Fruit fly (Drosophila melanogaster): ENCODE measurements around the gene Aven.

The Aven gene

DNA sequence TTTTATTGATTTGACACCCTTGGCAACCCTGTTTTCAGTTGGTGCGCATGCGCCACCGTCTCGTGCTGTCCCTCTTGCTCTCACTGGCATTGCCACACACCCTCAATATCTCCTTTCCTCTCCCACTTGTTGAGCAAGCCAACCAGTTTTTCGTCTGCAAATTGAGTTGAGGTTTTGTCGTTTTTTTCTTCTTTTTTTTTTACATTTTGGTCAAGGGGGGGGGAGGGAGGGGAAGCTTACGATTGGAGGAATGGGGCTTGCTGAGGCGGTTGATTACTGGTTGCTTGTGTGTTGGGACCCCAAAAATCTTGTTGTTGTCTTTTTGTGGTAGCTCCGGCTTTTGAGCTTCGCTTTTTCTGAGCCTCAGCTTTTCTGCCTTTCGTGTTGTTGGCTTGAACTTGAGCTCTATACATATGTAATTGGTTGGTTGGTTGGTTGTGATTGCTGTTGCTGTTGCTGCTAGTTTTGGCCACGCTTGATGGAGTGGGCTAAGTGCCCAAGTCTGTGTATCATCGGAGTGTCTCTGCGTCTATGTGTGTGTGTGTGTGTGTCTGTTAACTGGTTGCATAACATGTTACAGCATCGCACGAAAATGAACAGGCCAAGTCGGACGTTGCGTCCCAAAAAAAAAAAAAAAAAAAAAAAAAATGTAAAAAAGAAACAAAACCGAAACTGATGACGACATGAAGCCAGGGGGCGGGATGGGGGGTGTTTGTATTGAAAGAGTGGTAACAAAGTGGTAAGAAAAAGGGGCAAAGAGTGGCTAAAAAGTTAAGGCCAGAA, 47.3 kb upstream of the Aven start (continued):
- TF ChIP-seq CG1832 (GFP tag; optimal IDR thresholded peaks at IDR 0.05), result peak; percentile 70
- peak; percentile 22; the same call in 1 of the 2 replicates for TF ChIP-seq onecut (GFP tag; IDR thresholded peaks at IDR 0.05)
- no peak for TF ChIP-seq phol (tag; optimal IDR thresholded peaks at IDR 0.05)
- TF ChIP-seq chm (GFP tag; IDR thresholded peaks at IDR 0.05), result no peak
- TF ChIP-seq CG12104 (GFP tag; optimal IDR thresholded peaks at IDR 0.05), result no peak
- TF ChIP-seq CHES-1-like (GFP tag; optimal IDR thresholded peaks at IDR 0.05), result no peak
- no peak for TF ChIP-seq HLHmδ (GFP tag; optimal IDR thresholded peaks at IDR 0.05)
- TF ChIP-seq Dad (GFP tag; optimal IDR thresholded peaks at IDR 0.05), result no peak
- no peak for TF ChIP-seq disco-r (GFP tag; optimal IDR thresholded peaks at IDR 0.05)
- no peak for TF ChIP-seq grau (tag; optimal IDR thresholded peaks at IDR 0.05)
- TF ChIP-seq da (GFP tag; optimal IDR thresholded peaks at IDR 0.05), result no peak
- no peak for TF ChIP-seq gce (GFP tag; IDR thresholded peaks at IDR 0.05)
- no peak for TF ChIP-seq cad (GFP tag; optimal IDR thresholded peaks at IDR 0.05)
- no peak for TF ChIP-seq tgo (GFP tag; IDR thresholded peaks at IDR 0.05)
- TF ChIP-seq Nf-YC (tag; optimal IDR thresholded peaks at IDR 0.05), result peak; percentile 69
- TF ChIP-seq zfh2 (GFP tag; optimal IDR thresholded peaks at IDR 0.05), result no peak
- no peak for TF ChIP-seq fd64A (GFP tag; optimal IDR thresholded peaks at IDR 0.05)
- no peak for TF ChIP-seq CG8765 (GFP tag; IDR thresholded peaks at IDR 0.05)
- peak; percentile 15 for TF ChIP-seq sd (tag; optimal IDR thresholded peaks at IDR 0.05)
- TF ChIP-seq MBD-R2 (GFP tag; IDR thresholded peaks at IDR 0.05), result no peak
- no peak for TF ChIP-seq crp (GFP tag; optimal IDR thresholded peaks at IDR 0.05)
- TF ChIP-seq Dip3 (GFP tag; optimal IDR thresholded peaks at IDR 0.05), result no peak
- TF ChIP-seq CG9215 (GFP tag; IDR thresholded peaks at IDR 0.05), result no peak
- TF ChIP-seq Dfd (GFP tag; optimal IDR thresholded peaks at IDR 0.05), result no peak
- TF ChIP-seq lmd (GFP tag; IDR thresholded peaks at IDR 0.05), result no peak
- no peak for TF ChIP-seq CG16779 (GFP tag; IDR thresholded peaks at IDR 0.05)
- TF ChIP-seq CG10147 (GFP tag; optimal IDR thresholded peaks at IDR 0.05), result no peak
- no peak for TF ChIP-seq CG3163 (GFP tag; optimal IDR thresholded peaks at IDR 0.05)
- peak; percentile 63 for TF ChIP-seq cg (GFP tag; optimal IDR thresholded peaks at IDR 0.05)
- peak; percentile 99 for TF ChIP-seq sqz (GFP tag; optimal IDR thresholded peaks at IDR 0.05)
- TF ChIP-seq Asciz (GFP tag; optimal IDR thresholded peaks at IDR 0.05), result no peak
- no peak for TF ChIP-seq HmgD (GFP tag; optimal IDR thresholded peaks at IDR 0.05)
- TF ChIP-seq Nf-YA (GFP tag; IDR thresholded peaks at IDR 0.05), result no peak
- TF ChIP-seq C15 (GFP tag; IDR thresholded peaks at IDR 0.05), result no peak
- no peak for TF ChIP-seq Scr (GFP tag; IDR thresholded peaks at IDR 0.05; ENCODE audit: partially characterized antibody)
- TF ChIP-seq cato (GFP tag; optimal IDR thresholded peaks at IDR 0.05; ENCODE audit: borderline replicate concordance), result no peak
- TF ChIP-seq oc (tag; optimal IDR thresholded peaks at IDR 0.05), result peak; percentile 62
- TF ChIP-seq bab2 (GFP tag; optimal IDR thresholded peaks at IDR 0.05), result no peak
- TF ChIP-seq CG16813 (GFP tag; IDR thresholded peaks at IDR 0.05; ENCODE audit: partially characterized antibody), result no peak
- TF ChIP-seq CG10274 (GFP tag; optimal IDR thresholded peaks at IDR 0.05), result no peak
- no peak for TF ChIP-seq inv (GFP tag; IDR thresholded peaks at IDR 0.05; ENCODE audit: partially characterized antibody)
- no peak for TF ChIP-seq Hr51 (GFP tag; optimal IDR thresholded peaks at IDR 0.05)
- no peak for TF ChIP-seq CG4282 (GFP tag; optimal IDR thresholded peaks at IDR 0.05)
- peak; percentile 4 for TF ChIP-seq B-H2 (GFP tag; optimal IDR thresholded peaks at IDR 0.05)
- TF ChIP-seq Aef1 (GFP tag; IDR thresholded peaks at IDR 0.05), result no peak
- TF ChIP-seq CG13624 (GFP tag; optimal IDR thresholded peaks at IDR 0.05), result no peak
- no peak for TF ChIP-seq CG10565 (GFP tag; optimal IDR thresholded peaks at IDR 0.05)
- no peak for TF ChIP-seq ap (GFP tag; IDR thresholded peaks at IDR 0.05)
- no peak for TF ChIP-seq chif (GFP tag; optimal IDR thresholded peaks at IDR 0.05)
- TF ChIP-seq Vsx1 (GFP tag; optimal IDR thresholded peaks at IDR 0.05), result no peak
